Worm (Caenorhabditis elegans): ENCODE results near the gene F56D6.19.

DNA sequence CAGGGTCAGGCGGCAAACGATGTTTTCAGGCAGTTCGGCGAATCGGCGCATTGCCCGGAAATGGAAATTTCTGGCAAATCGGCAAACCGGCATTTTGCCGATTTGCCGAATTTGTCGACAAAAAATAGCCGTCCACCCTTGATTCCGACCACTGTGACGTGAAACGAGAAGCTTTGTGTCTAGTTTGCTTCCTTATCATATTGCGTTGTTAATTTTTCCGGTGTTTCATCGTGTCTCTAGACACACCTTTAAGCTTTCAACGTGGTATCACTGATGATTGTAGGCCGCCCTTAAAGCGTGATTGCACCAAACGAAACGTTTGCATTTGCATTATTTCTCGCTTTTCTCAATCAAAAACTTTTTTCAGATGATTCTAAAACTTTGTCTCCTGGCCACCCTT is 22.5 kb downstream of the F56D6.19 start, which contains the start of gene clec-71:
- no peak for TF ChIP-seq him-1 (tag; optimal IDR thresholded peaks at IDR 0.05)
- no peak for TF ChIP-seq dao-5 (tag; optimal IDR thresholded peaks at IDR 0.05)
